Worm (Caenorhabditis elegans) whole organism, L2 larva: ENCODE measurements around the gene srx-86.
A peak's percentile ranks its signal among the peaks of the same experiment; 100 is the strongest.

ENCODE experiments used
- R02D3.7 ChIP-seq: fragments of 150-350 bp; optimal IDR thresholded peaks from 2 replicates; lab custom pipeline; 2014; ENCODE audit warnings: missing biosample characterization, missing genetic modification characterization
- Y55F3AM.14 ChIP-seq: fragments of 200-800 bp; sonication (Bioruptor generic); optimal IDR thresholded peaks from 2 replicates; lab custom pipeline; 2018; ENCODE audit warnings: mild to moderate bottlenecking, missing genetic modification characterization, missing compliant biosample characterization
- ZK546.5 ChIP-seq: sonication (generic microtip); optimal IDR thresholded peaks from 2 replicates; lab custom pipeline; 2017; ENCODE audit warnings: missing biosample characterization, missing genetic modification characterization
- alr-1 ChIP-seq: fragments of 150-350 bp; optimal IDR thresholded peaks from 2 replicates; lab custom pipeline; 2014; ENCODE audit warnings: missing biosample characterization, missing genetic modification characterization
- aly-2 ChIP-seq: fragments of 150-350 bp; optimal IDR thresholded peaks from 2 replicates; lab custom pipeline; 2014; ENCODE audit warnings: missing biosample characterization, missing genetic modification characterization
- blmp-1 ChIP-seq: sonication (generic microtip); optimal IDR thresholded peaks from 2 replicates; lab custom pipeline; 2017; ENCODE audit warnings: missing genetic modification characterization, mild to moderate bottlenecking, missing compliant biosample characterization, antibody characterized with exemption, moderate library complexity; ENCODE audit not compliant: insufficient read depth
- ceh-16 ChIP-seq: fragments of 150-350 bp; optimal IDR thresholded peaks from 2 replicates; lab custom pipeline; 2014; ENCODE audit warnings: missing biosample characterization, missing genetic modification characterization
- ceh-82 ChIP-seq: fragments of 150-350 bp; optimal IDR thresholded peaks from 2 replicates; lab custom pipeline; 2014; ENCODE audit warnings: missing biosample characterization, missing genetic modification characterization
- crh-2 ChIP-seq: sonication (generic microtip); optimal IDR thresholded peaks from 2 replicates; lab custom pipeline; 2017; ENCODE audit warnings: missing biosample characterization, missing genetic modification characterization
- dmd-4 ChIP-seq: sonication (generic microtip); optimal IDR thresholded peaks from 2 replicates; lab custom pipeline; 2017; ENCODE audit warnings: missing biosample characterization, missing genetic modification characterization
- egl-27 ChIP-seq: sonication (generic microtip); optimal IDR thresholded peaks from 3 replicates; lab custom pipeline; 2017; ENCODE audit warnings: missing biosample characterization, missing genetic modification reagents, missing genetic modification characterization
- elt-1 ChIP-seq: fragments of 150-350 bp; optimal IDR thresholded peaks from 2 replicates; lab custom pipeline; 2014; ENCODE audit warnings: missing biosample characterization, missing genetic modification characterization
- fos-1 ChIP-seq: fragments of 150-350 bp; optimal IDR thresholded peaks from 2 replicates; lab custom pipeline; 2014; ENCODE audit warnings: missing biosample characterization, missing genetic modification characterization
- gmeb-1 ChIP-seq: fragments of 150-350 bp; optimal IDR thresholded peaks from 2 replicates; lab custom pipeline; 2014; ENCODE audit warnings: missing biosample characterization, missing genetic modification characterization
- lin-11 ChIP-seq: fragments of 150-350 bp; sonication (generic microtip); optimal IDR thresholded peaks from 2 replicates; lab custom pipeline; 2014; ENCODE audit warnings: missing biosample characterization, missing genetic modification characterization, inconsistent platforms, mixed read lengths
- lin-13 ChIP-seq: fragments of 150-350 bp; optimal IDR thresholded peaks from 2 replicates; lab custom pipeline; 2014; ENCODE audit warnings: missing biosample characterization, missing genetic modification reagents, missing genetic modification characterization
- lsy-2 ChIP-seq, 2 experiments: fragments of 150-350 bp in 1 of 2; sonication (generic microtip) in 1 of 2; optimal IDR thresholded peaks; 2 replicates each; lab custom pipeline; 2014 to 2017; ENCODE audit warnings: missing biosample characterization in 2 of 2, missing genetic modification characterization in 2 of 2
- mab-5 ChIP-seq: fragments of 150-350 bp; optimal IDR thresholded peaks from 2 replicates; lab custom pipeline; 2014; ENCODE audit warnings: missing biosample characterization, missing genetic modification characterization
- mdl-1 ChIP-seq, 2 experiments: fragments of 150-350 bp in 1 of 2; sonication (generic microtip) in 1 of 2; optimal IDR thresholded peaks; 2 replicates each; lab custom pipeline; 2017; ENCODE audit warnings: missing biosample characterization in 2 of 2, missing genetic modification characterization in 2 of 2
- nhr-10 ChIP-seq: sonication (generic microtip); optimal IDR thresholded peaks from 2 replicates; lab custom pipeline; 2017; ENCODE audit warnings: missing biosample characterization, missing genetic modification characterization
- nhr-129 ChIP-seq: fragments of 150-350 bp; optimal IDR thresholded peaks from 2 replicates; lab custom pipeline; 2014; ENCODE audit warnings: missing biosample characterization, missing genetic modification characterization
- nhr-21 ChIP-seq: fragments of 150-350 bp; optimal IDR thresholded peaks from 2 replicates; lab custom pipeline; 2014; ENCODE audit warnings: missing biosample characterization, missing genetic modification characterization
- nhr-23 ChIP-seq: fragments of 150-350 bp; optimal IDR thresholded peaks from 2 replicates; lab custom pipeline; 2014; ENCODE audit warnings: missing biosample characterization, missing genetic modification reagents, missing genetic modification characterization
- nhr-25 ChIP-seq: fragments of 150-350 bp; sonication (generic microtip); optimal IDR thresholded peaks from 3 replicates; lab custom pipeline; 2014; ENCODE audit warnings: missing biosample characterization, missing genetic modification characterization
- nhr-6 ChIP-seq: fragments of 150-350 bp; optimal IDR thresholded peaks from 2 replicates; lab custom pipeline; 2014; ENCODE audit warnings: missing biosample characterization, missing genetic modification characterization
- nhr-77 ChIP-seq: fragments of 150-350 bp; optimal IDR thresholded peaks from 2 replicates; lab custom pipeline; 2014; ENCODE audit warnings: missing biosample characterization, missing genetic modification characterization
- peb-1 ChIP-seq: fragments of 150-350 bp; optimal IDR thresholded peaks from 2 replicates; lab custom pipeline; 2014; ENCODE audit warnings: missing biosample characterization, missing genetic modification characterization
- skn-1 ChIP-seq: sonication (generic microtip); optimal IDR thresholded peaks from 2 replicates; lab custom pipeline; 2017; ENCODE audit warnings: missing biosample characterization, missing genetic modification characterization
- sma-3 ChIP-seq: sonication (generic microtip); optimal IDR thresholded peaks from 2 replicates; lab custom pipeline; 2016; ENCODE audit warnings: missing genetic modification reagents, missing genetic modification characterization, missing compliant biosample characterization
- sma-9 ChIP-seq, 2 experiments: fragments of 150-350 bp in 1 of 2; sonication (generic microtip) in 1 of 2; optimal IDR thresholded peaks; 2 replicates each; lab custom pipeline; 2014 to 2016; ENCODE audit warnings: missing genetic modification characterization in 2 of 2, mild to moderate bottlenecking in 1 of 2, missing biosample characterization in 1 of 2, missing compliant biosample characterization in 1 of 2, missing genetic modification reagents in 1 of 2, moderate library complexity in 1 of 2
- snpc-4 ChIP-seq: fragments of 150-350 bp; optimal IDR thresholded peaks from 2 replicates; lab custom pipeline; 2014; ENCODE audit warnings: missing biosample characterization, missing genetic modification characterization
- unc-39 ChIP-seq: fragments of 150-350 bp; optimal IDR thresholded peaks from 2 replicates; lab custom pipeline; 2014; ENCODE audit warnings: missing biosample characterization, missing genetic modification characterization
- unc-55 ChIP-seq: fragments of 150-350 bp; sonication (generic microtip); optimal IDR thresholded peaks from 3 replicates; lab custom pipeline; 2014; ENCODE audit warnings: missing biosample characterization, missing genetic modification reagents, missing genetic modification characterization
- unc-62 ChIP-seq: fragments of 150-350 bp; optimal IDR thresholded peaks from 2 replicates; lab custom pipeline; 2014; ENCODE audit warnings: missing biosample characterization, missing genetic modification reagents, missing genetic modification characterization
- zag-1 ChIP-seq: fragments of 150-350 bp; optimal IDR thresholded peaks from 2 replicates; lab custom pipeline; 2014; ENCODE audit warnings: missing biosample characterization, missing genetic modification characterization
- ztf-11 ChIP-seq: sonication (generic microtip); optimal IDR thresholded peaks from 2 replicates; lab custom pipeline; 2017; ENCODE audit warnings: missing biosample characterization, missing genetic modification characterization

The srx-86 gene

DNA sequence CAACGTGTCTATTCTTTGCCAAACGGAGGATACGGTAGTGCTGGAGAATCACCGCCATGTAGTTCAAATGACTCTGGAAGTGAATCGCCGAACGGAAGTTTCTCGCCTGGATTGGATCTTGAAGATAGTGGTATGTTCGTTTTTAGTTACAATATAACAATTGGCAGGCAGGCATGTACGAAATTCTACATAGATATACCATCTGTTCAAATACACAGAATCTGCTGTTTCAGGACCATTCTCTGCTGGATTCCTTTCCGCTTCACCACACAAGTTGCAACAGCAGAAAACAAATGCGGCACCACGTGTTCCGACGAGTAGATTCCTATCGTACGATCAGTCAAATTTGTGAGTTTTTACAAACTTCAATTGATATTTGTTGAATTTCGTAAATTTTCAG lies 23.2 kb upstream of the srx-86 start:
- TF ChIP-seq R02D3.7 (tag; lab: Kevin White, UChicago) (no peak), nhr-25 (tag; lab: Kevin White, UChicago) (no peak), nhr-23 (no peak), gmeb-1 (no peak), ztf-11 (tag; lab: Kevin White, UChicago) (no peak), zag-1 (tag; lab: Kevin White, UChicago) (no peak), lin-11 (no peak), unc-62 (no peak), elt-1 (tag; lab: Kevin White, UChicago) (no peak), Y55F3AM.14 (no peak), lin-13 (GFP tag; lab: Kevin White, UChicago) (no peak), ZK546.5 (tag; lab: Kevin White, UChicago) (no peak), mab-5 (no peak), nhr-129 (tag; lab: Kevin White, UChicago) (no peak), aly-2 (tag; lab: Kevin White, UChicago) (no peak), egl-27 (no peak), nhr-10 (tag; lab: Kevin White, UChicago) (no peak)

DNA sequence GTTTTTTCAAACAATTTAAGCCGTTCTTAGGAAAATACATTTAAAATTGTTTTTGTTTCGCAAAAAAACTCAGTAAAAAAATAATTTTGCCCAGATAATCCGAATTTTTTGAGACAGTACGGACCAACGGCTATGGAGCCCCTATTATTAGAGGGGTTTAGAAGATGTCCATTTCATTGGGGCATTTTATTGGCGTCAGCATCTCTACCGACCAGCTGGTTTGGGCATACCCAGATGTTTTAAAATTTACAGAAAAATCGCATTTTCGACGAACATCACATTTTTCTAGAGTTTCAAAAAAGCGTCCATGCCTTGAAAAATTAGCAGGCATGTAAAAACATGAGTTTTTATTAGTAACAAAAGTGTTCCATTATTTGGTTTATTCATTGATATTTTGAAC lies 21.5 kb upstream of the srx-86 start:
- no peak for TF ChIP-seq nhr-21 (tag; lab: Kevin White, UChicago)
- TF ChIP-seq fos-1, result no peak
- no peak for TF ChIP-seq egl-27
- no peak for TF ChIP-seq zag-1 (tag; lab: Kevin White, UChicago)

DNA sequence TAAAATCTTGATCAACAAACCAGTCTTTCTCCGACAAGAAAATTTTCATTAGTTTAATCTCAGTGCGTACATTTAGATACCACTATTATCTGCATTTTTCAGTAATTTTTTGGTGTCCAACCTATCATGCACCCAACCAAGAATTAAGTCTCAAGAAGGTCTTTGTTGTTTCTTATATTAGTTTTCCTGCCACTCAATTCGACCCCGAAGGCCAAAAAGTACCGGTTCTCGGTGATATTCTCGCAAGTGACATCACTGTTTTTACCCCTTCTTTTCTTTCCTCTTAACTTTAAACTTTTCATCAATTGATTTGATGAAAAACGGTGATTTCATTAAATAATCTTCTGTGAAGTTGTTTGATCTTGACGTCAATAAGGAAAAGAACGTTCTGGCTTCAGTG lies 19.2 kb upstream of the srx-86 start, which contains the start of gene F38B7.2:
F38B7.2 (plus strand) TSS at position 400 of the 400 bp plus-strand sequence.
- peak; percentile 54 for TF ChIP-seq sma-3 (GFP tag; lab: Kevin White, UChicago)
- TF ChIP-seq egl-27, result no peak
- peak; percentile 65 for TF ChIP-seq blmp-1
- peak; percentile 32 for TF ChIP-seq crh-2 (tag; lab: Kevin White, UChicago)
- TF ChIP-seq sma-9 (GFP tag; optimal IDR thresholded peaks at IDR 0.05; lab: Kevin White, UChicago), result peak; percentile 54
- TF ChIP-seq sma-9 (tag; optimal IDR thresholded peaks at IDR 0.05; lab: Kevin White, UChicago), result no peak
- TF ChIP-seq snpc-4 (tag; lab: Kevin White, UChicago), result no peak
- TF ChIP-seq mdl-1 (tag; optimal IDR thresholded peaks at IDR 0.05; lab: Kevin White, UChicago), result no peak
- TF ChIP-seq nhr-77, result no peak
- TF ChIP-seq fos-1, result peak; percentile 23
- no peak for TF ChIP-seq lsy-2 (tag; optimal IDR thresholded peaks at IDR 0.05; lab: Kevin White, UChicago)
- TF ChIP-seq nhr-25 (tag; lab: Kevin White, UChicago), result peak; percentile 86
- no peak for TF ChIP-seq R02D3.7 (tag; lab: Kevin White, UChicago)

DNA sequence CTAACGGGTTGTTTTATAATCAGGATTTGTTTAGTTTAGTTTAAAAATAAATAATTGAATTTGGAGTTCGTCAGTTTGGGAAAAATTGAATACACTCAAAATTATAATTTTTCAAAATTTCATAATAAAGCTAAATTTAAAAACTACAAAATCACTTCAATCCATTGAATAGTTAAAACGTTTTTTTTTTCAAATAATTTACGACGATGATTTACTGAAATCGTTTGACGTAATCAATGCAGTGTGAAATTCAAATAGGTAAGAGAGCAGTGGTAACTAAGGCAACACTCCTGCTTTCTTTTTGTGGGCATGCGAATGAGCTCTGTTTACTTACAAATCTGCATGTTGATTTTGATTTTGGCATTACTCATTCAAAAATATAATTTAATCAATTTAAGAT lies 17.5 kb upstream of the srx-86 start, which contains the start of gene F38B7.10:
F38B7.10 (plus strand) TSS at position 301 of the 400 bp plus-strand sequence.
- TF ChIP-seq nhr-77 (no peak), dmd-4 (tag; lab: Kevin White, UChicago) (no peak), unc-39 (tag; lab: Kevin White, UChicago) (no peak), snpc-4 (tag; lab: Kevin White, UChicago) (no peak), sma-9 (GFP tag; optimal IDR thresholded peaks at IDR 0.05; lab: Kevin White, UChicago) (no peak), sma-9 (tag; optimal IDR thresholded peaks at IDR 0.05; lab: Kevin White, UChicago) (no peak), nhr-10 (tag; lab: Kevin White, UChicago) (no peak), ztf-11 (tag; lab: Kevin White, UChicago) (no peak), alr-1 (tag; lab: Kevin White, UChicago) (no peak), peb-1 (tag; lab: Kevin White, UChicago) (no peak), ceh-16 (tag; lab: Kevin White, UChicago) (no peak), mab-5 (no peak), ceh-82 (tag; lab: Kevin White, UChicago) (no peak), egl-27 (no peak), nhr-6 (tag; lab: Kevin White, UChicago) (no peak), nhr-129 (tag; lab: Kevin White, UChicago) (no peak), R02D3.7 (tag; lab: Kevin White, UChicago) (no peak), skn-1 (tag; lab: Kevin White, UChicago) (no peak)
- TF ChIP-seq, all 48 proteins: peak for 0

DNA sequence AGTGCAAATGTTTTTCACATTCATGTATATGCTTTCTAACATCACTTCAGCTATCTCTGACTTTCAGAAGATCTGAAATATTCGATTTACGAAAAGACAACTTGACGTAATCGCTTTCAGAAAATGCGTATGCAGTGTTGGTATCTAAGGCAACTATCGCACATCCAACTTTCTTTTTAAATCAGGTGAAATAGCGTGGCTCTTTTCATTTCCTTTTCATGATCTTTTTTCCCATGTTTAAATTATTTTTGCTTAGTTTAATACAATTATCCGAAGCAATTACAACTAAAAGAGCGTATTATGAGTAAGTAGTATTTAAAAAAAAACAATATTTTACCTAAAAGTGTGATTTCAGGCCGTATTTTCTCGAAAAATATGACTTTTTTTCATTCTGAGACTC lies 15.9 kb upstream of the srx-86 start, which contains the start of gene F38B7.11:
F38B7.11 (plus strand) TSS at position 301 of the 400 bp plus-strand sequence.
- TF ChIP-seq unc-55 (GFP tag; lab: Kevin White, UChicago), result no peak
